Worm (Caenorhabditis elegans) whole organism, late embryonic: ENCODE results near the gene prdh-1.

Experiments used
- ceh-18 ChIP-seq: sonication (generic microtip); optimal IDR thresholded peaks from 2 replicates; lab custom pipeline; 2016; ENCODE audit warnings: missing genetic modification characterization, missing compliant biosample characterization
- dve-1 ChIP-seq: sonication (generic microtip); optimal IDR thresholded peaks from 2 replicates; lab custom pipeline; 2017; ENCODE audit warnings: antibody characterized with exemption, mild to moderate bottlenecking, missing genetic modification characterization, missing compliant biosample characterization
- fkh-10 ChIP-seq: fragments of 150-350 bp; optimal IDR thresholded peaks from 2 replicates; lab custom pipeline; 2014; ENCODE audit warnings: missing biosample characterization, missing genetic modification reagents, missing genetic modification characterization
- nhr-11 ChIP-seq: fragments of 150-350 bp; optimal IDR thresholded peaks from 2 replicates; lab custom pipeline; 2014; ENCODE audit warnings: missing biosample characterization, missing genetic modification characterization
- sox-2 ChIP-seq: fragments of 200-800 bp; sonication (Bioruptor generic); IDR thresholded peaks from 2 replicates; pipeline ENCODE4 v1.3.6; 2022; ENCODE audit warnings: missing genetic modification reagents, missing genetic modification characterization, missing compliant biosample characterization
- ztf-16 ChIP-seq: sonication (generic microtip); optimal IDR thresholded peaks from 2 replicates; lab custom pipeline; 2017; ENCODE audit warnings: missing genetic modification characterization, missing compliant biosample characterization

DNA sequence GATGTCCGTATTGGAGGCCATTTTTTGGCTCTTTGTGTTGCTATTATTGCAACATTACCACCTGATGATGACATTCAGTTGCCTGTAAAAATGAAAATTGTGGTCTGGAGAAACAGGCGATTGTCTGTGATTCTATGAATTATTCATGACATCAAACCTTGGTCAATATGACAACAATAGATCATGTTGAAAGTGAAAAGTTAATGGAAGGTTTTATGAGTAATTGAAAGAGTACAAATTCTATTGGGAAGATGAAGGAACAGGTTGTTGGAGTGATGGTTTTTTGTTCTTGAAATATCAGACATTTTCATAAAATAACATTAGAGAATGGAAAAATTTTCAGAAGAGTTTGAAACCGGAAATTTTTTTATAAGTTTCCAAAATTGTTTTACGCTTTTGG lies 26.4 kb upstream of the prdh-1 start, which contains the start of gene Y37A1A.3:
- TF ChIP-seq ztf-16 (tag; lab: Kevin White, UChicago) (no peak), ceh-18 (tag; lab: Kevin White, UChicago) (no peak), sox-2 (GFP tag; lab: Robert Waterston, UW) (no peak), nhr-11 (tag; lab: Kevin White, UChicago) (no peak), dve-1 (tag; lab: Kevin White, UChicago) (no peak), fkh-10 (no peak)
